Fruit fly (Drosophila melanogaster) S2 (cell line): ENCODE data around the gene Cerk.

ENCODE experiments used
- CG8478 ChIP-seq: fragments of >200 bp; optimal IDR thresholded peaks from 2 replicates; lab custom pipeline; 2018
- CTCF ChIP-seq, 2 experiments: fragments of >200 bp; optimal IDR thresholded peaks; 2 replicates each; lab custom pipeline; 2018

dm6 chr3R:5367512-5368169 is 465 bp downstream of the Cerk start:
- no peak for TF ChIP-seq CG8478
- no peak for TF ChIP-seq CTCF (optimal IDR thresholded peaks at IDR 0.05; lab: Kevin White, UChicago)
